Fruit fly (Drosophila melanogaster) whole organism: Measurements from ENCODE around the gene CG16865.

Experiments used
- pan ChIP-seq: fragments of >200 bp; optimal IDR thresholded peaks from 2 replicates; lab custom pipeline; 2017
- psq ChIP-seq: fragments of >200 bp; optimal IDR thresholded peaks from 2 replicates; lab custom pipeline; 2017

- TF ChIP-seq pan (lab: Kevin White, UChicago) (no peak), psq (lab: Kevin White, UChicago) (no peak)
Measured at dm6 chr2L:13835959-13836358, 24.6 kb downstream of the CG16865 start.
